Fruit fly (Drosophila melanogaster) whole organism, embryonic: ENCODE data around the gene Clk.

Experiments used
- Awh ChIP-seq: fragments of 200-800 bp; sonication (Bioruptor generic); IDR thresholded peaks from 2 replicates; pipeline ENCODE4, ENCODE4 v1.3.6; 2022; ENCODE audit warnings: missing biosample characterization, missing genetic modification characterization
- CG10979 ChIP-seq: fragments of 200-800 bp; sonication (Bioruptor generic); optimal IDR thresholded peaks from 2 replicates; lab custom pipeline; 2018; ENCODE audit warnings: missing biosample characterization, mild to moderate bottlenecking, missing genetic modification characterization, moderate library complexity
- CG17328 ChIP-seq: fragments of 200-800 bp; sonication (Bioruptor generic); IDR thresholded peaks from 2 replicates; pipeline ENCODE4 v1.3.6; 2022; ENCODE audit warnings: missing biosample characterization, missing genetic modification characterization
- CG6854 ChIP-seq: fragments of 200-800 bp; sonication (Bioruptor generic); optimal IDR thresholded peaks from 3 replicates; lab custom pipeline; 2017; ENCODE audit warnings: missing biosample characterization, mild to moderate bottlenecking, missing genetic modification characterization
- CG8089 ChIP-seq: fragments of 200-800 bp; sonication (Bioruptor generic); optimal IDR thresholded peaks from 3 replicates; lab custom pipeline; 2016; ENCODE audit warnings: missing biosample characterization, missing genetic modification characterization
- Dfd ChIP-seq, 2 experiments: fragments of >200 bp; optimal IDR thresholded peaks; 2 replicates each; lab custom pipeline; 2017; ENCODE audit warnings: missing biosample characterization in 2 of 2, missing genetic modification characterization in 2 of 2
- Doc3 ChIP-seq: fragments of 200-800 bp; sonication (Bioruptor generic); IDR thresholded peaks from 3 replicates; pipeline ENCODE4 v1.3.6; 2022; ENCODE audit warnings: missing biosample characterization, missing genetic modification characterization; ENCODE audit not compliant: partially characterized antibody
- Hmr ChIP-seq: fragments of 200-800 bp; sonication (Bioruptor generic); optimal IDR thresholded peaks from 3 replicates; lab custom pipeline; 2017; ENCODE audit warnings: mild to moderate bottlenecking, missing biosample characterization, missing genetic modification reagents, missing genetic modification characterization
- NC2β ChIP-seq: fragments of 200-800 bp; sonication (Bioruptor generic); optimal IDR thresholded peaks from 2 replicates; lab custom pipeline; 2016; ENCODE audit warnings: missing biosample characterization, missing genetic modification characterization
- odd ChIP-seq: fragments of 200-800 bp; sonication (Bioruptor generic); optimal IDR thresholded peaks from 2 replicates; lab custom pipeline; 2017; ENCODE audit warnings: missing biosample characterization, mild to moderate bottlenecking, missing genetic modification characterization

DNA sequence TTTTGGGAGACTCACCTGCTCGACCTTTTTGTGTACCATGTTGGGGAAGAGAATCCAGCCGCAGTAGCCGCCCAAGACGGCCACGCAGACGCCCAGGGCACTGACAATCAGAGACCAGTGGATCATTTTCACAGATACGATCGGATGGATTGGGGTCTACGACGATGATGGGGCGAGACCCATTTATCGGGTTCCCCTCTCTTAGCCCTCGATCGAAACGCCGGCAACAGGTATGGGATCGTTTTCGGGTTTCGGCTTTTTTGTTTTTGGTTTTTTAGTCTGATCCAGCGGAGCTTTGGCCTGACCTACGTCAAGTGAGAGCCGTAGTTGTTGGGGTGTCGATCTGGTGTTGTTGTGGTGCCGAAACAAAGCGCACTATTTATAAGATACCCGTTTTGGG lies 33.5 kb downstream of the Clk start:
- no peak for TF ChIP-seq Doc3 (GFP tag; lab: Robert Waterston, UW)
- TF ChIP-seq Dfd (GFP tag; optimal IDR thresholded peaks at IDR 0.05; lab: Kevin White, UChicago): no peak
- no peak for TF ChIP-seq CG8089 (GFP tag; lab: Kevin White, UChicago)
- no peak for TF ChIP-seq Hmr (GFP tag; lab: Kevin White, UChicago)
- no peak for TF ChIP-seq odd (GFP tag; lab: Kevin White, UChicago)
- TF ChIP-seq CG6854 (GFP tag; lab: Kevin White, UChicago): no peak
- TF ChIP-seq CG17328 (GFP tag; lab: Robert Waterston, UW): no peak
- TF ChIP-seq CG10979 (tag; lab: Kevin White, UChicago): no peak
- TF ChIP-seq Awh (GFP tag; lab: Robert Waterston, UW): no peak
- no peak for TF ChIP-seq NC2β (GFP tag; lab: Kevin White, UChicago)
